Fruit fly (Drosophila melanogaster): ENCODE results near the gene CG10252.

DNA sequence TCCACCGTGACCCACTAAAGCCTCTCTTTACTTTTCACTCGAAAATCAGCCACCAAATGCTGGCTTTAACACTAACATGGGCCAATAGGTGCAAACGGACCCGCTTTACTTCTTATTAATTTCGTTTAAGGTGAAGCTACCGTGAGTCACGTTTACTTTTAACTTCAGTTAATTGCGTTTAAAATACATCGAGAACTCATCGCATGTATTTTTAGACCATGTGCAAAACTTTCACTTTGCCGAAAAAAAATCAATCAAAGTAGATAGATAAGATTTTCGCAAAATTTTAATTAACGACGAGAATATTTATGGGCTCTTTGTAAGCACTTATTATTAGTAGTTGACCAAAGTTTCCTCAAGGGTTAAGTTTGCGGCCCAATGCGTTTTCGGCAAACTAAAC is 21.7 kb downstream of the CG10252 start:
- TF ChIP-seq CG6792 (GFP tag; optimal IDR thresholded peaks at IDR 0.05) (peak; percentile 42), Eip93F (GFP tag; optimal IDR thresholded peaks at IDR 0.05) (no peak), salr (GFP tag; optimal IDR thresholded peaks at IDR 0.05) (no peak), svp (GFP tag) (peak; percentile 76), esn (GFP tag; optimal IDR thresholded peaks at IDR 0.05) (peak; percentile 49), CG31627 (GFP tag; optimal IDR thresholded peaks at IDR 0.05) (peak; percentile 24), fd59A (GFP tag; optimal IDR thresholded peaks at IDR 0.05) (no peak), CG6163 (GFP tag; IDR thresholded peaks at IDR 0.05) (no peak), Ets96B (tag; optimal IDR thresholded peaks at IDR 0.05) (no peak), CG16779 (tag; optimal IDR thresholded peaks at IDR 0.05) (no peak), Hr38 (GFP tag; optimal IDR thresholded peaks at IDR 0.05) (no peak), fkh (GFP tag; optimal IDR thresholded peaks at IDR 0.05) (no peak), CG15336 (GFP tag; IDR thresholded peaks at IDR 0.05) (peak; percentile 59), Blimp-1 (GFP tag; optimal IDR thresholded peaks at IDR 0.05) (no peak)
